Fruit fly (Drosophila melanogaster): ENCODE data around the gene ninaA.
"Not testable (repeated sequence)": the region's sequence is repeated elsewhere in the genome, so short reads cannot be mapped to it uniquely, and the experiment has no call there.

Gene ninaA

dm6 chr2L:901363-901762 is 24.3 kb downstream of the ninaA start (continued):
- peak in 1 of 2 experiments; percentile 29 for TF ChIP-seq Hr78 (GFP tag; optimal IDR thresholded peaks at IDR 0.05)
- TF ChIP-seq onecut (GFP tag; IDR thresholded peaks at IDR 0.05), result peak; percentile 30; the same call in 1 of the 2 replicates
- 0 out of 3 replicates have a peak, but pooled peaks have one; percentile 25 for TF ChIP-seq ase (GFP tag; IDR thresholded peaks at IDR 0.05)
- TF ChIP-seq CG6254 (GFP tag; optimal IDR thresholded peaks at IDR 0.05), result peak; percentile 18
- peak; percentile 41 for TF ChIP-seq Camta (GFP tag; optimal IDR thresholded peaks at IDR 0.05)
- TF ChIP-seq Blimp-1 (GFP tag; optimal IDR thresholded peaks at IDR 0.05), result peak; percentile 23
- peak; percentile 42 for TF ChIP-seq CG33213 (GFP tag; optimal IDR thresholded peaks at IDR 0.05)
- peak; percentile 34 for TF ChIP-seq twi (tag; optimal IDR thresholded peaks at IDR 0.05)
- TF ChIP-seq pros (GFP tag; optimal IDR thresholded peaks at IDR 0.05), result peak; percentile 80
- peak; percentile 17 for TF ChIP-seq grau (tag; optimal IDR thresholded peaks at IDR 0.05)
- peak in 1 of 3 experiments; percentile 90 for TF ChIP-seq Stat92E (GFP tag; optimal IDR thresholded peaks at IDR 0.05)
- peak; percentile 7 for TF ChIP-seq tin (GFP tag; optimal IDR thresholded peaks at IDR 0.05)
- peak; percentile 17 for TF ChIP-seq phol (tag; optimal IDR thresholded peaks at IDR 0.05)
- TF ChIP-seq chm (GFP tag; IDR thresholded peaks at IDR 0.05), result peak; percentile 75; the same call in 1 of the 2 replicates
- TF ChIP-seq D (optimal IDR thresholded peaks at IDR 0.05), result not testable (repeated sequence)
- peak; percentile 18 for TF ChIP-seq D (GFP tag; optimal IDR thresholded peaks at IDR 0.05)
- TF ChIP-seq pum (GFP tag; optimal IDR thresholded peaks at IDR 0.05), result peak; percentile 31
- 0 out of 2 replicates have a peak, but pooled peaks have one; percentile 14 for TF ChIP-seq inv (GFP tag; IDR thresholded peaks at IDR 0.05; ENCODE audit: partially characterized antibody)
- peak; percentile 52 for TF ChIP-seq CG11504 (tag; optimal IDR thresholded peaks at IDR 0.05)
- peak; percentile 2 for TF ChIP-seq CG2202 (tag; optimal IDR thresholded peaks at IDR 0.05)
- peak; percentile 24 for TF ChIP-seq NC2α (GFP tag; optimal IDR thresholded peaks at IDR 0.05)
- TF ChIP-seq CG16863 (GFP tag; optimal IDR thresholded peaks at IDR 0.05), result peak; percentile 9
- TF ChIP-seq Hsf (GFP tag; optimal IDR thresholded peaks at IDR 0.05), result peak; percentile 1
- TF ChIP-seq CG2712 (tag; optimal IDR thresholded peaks at IDR 0.05), result peak; percentile 47
- TF ChIP-seq ems (GFP tag; optimal IDR thresholded peaks at IDR 0.05), result peak; percentile 11
- peak; percentile 16 for TF ChIP-seq nerfin-1 (tag; optimal IDR thresholded peaks at IDR 0.05)
- TF ChIP-seq CG17829 (tag; optimal IDR thresholded peaks at IDR 0.05), result peak; percentile 43
- peak; percentile 31 for TF ChIP-seq CG7786 (GFP tag; optimal IDR thresholded peaks at IDR 0.05)
- TF ChIP-seq Jarid2 (GFP tag; optimal IDR thresholded peaks at IDR 0.05), result peak; percentile 49
- peak; percentile 75 for TF ChIP-seq zfh1 (GFP tag; IDR thresholded peaks at IDR 0.05)
- TF ChIP-seq CG4730 (GFP tag; IDR thresholded peaks at IDR 0.05), result 0 out of 2 replicates have a peak, but pooled peaks have one; percentile 28
- peak; percentile 23; the same call in 1 of the 2 replicates for TF ChIP-seq gt (GFP tag; IDR thresholded peaks at IDR 0.05)
- TF ChIP-seq zen (tag; optimal IDR thresholded peaks at IDR 0.05), result peak; percentile 58
- TF ChIP-seq CG7839 (tag; optimal IDR thresholded peaks at IDR 0.05), result peak; percentile 45
- peak; percentile 21 for TF ChIP-seq Mes4 (GFP tag; optimal IDR thresholded peaks at IDR 0.05)

- TF ChIP-seq Usf (GFP tag; optimal IDR thresholded peaks at IDR 0.05) (no peak), sens (GFP tag) (peak; percentile 10), Ets65A (GFP tag) (peak; percentile 55), NC2β (GFP tag; optimal IDR thresholded peaks at IDR 0.05) (no peak), CG17359 (tag; optimal IDR thresholded peaks at IDR 0.05) (no peak), chn (GFP tag; optimal IDR thresholded peaks at IDR 0.05) (no peak), CG2120 (GFP tag; optimal IDR thresholded peaks at IDR 0.05) (peak; percentile 7), CG2678 (tag; optimal IDR thresholded peaks at IDR 0.05) (peak; percentile 24), CG4404 (GFP tag; IDR thresholded peaks at IDR 0.05) (no peak), CG1233 (GFP tag; optimal IDR thresholded peaks at IDR 0.05) (no peak), NfI (GFP tag; optimal IDR thresholded peaks at IDR 0.05) (no peak), CG13287 (GFP tag; IDR thresholded peaks at IDR 0.05; ENCODE audit: partially characterized antibody) (no peak), slbo (GFP tag; IDR thresholded peaks at IDR 0.05) (peak; percentile 24; the same call in 1 of the 2 replicates), dmrt99B (tag; optimal IDR thresholded peaks at IDR 0.05) (peak; percentile 26), Med (GFP tag) (peak; percentile 61), CG11504 (tag; optimal IDR thresholded peaks at IDR 0.05) (peak; percentile 6), CG7839 (tag; optimal IDR thresholded peaks at IDR 0.05) (no peak), CG3065 (GFP tag; optimal IDR thresholded peaks at IDR 0.05) (no peak)
Observed at dm6 chr2L:903748-904147, 26.6 kb downstream of the ninaA start.

All from whole organism, embryonic.